Fruit fly (Drosophila melanogaster) whole organism, embryonic: ENCODE data around the gene mRpS11.
A peak's percentile ranks its signal among the peaks of the same experiment; 100 is the strongest.

Source experiments
- Aef1 ChIP-seq: fragments of 200-800 bp; sonication (Bioruptor generic); IDR thresholded peaks from 3 replicates; pipeline ENCODE4 v1.3.6; 2022; ENCODE audit warnings: missing biosample characterization, missing genetic modification characterization
- Atf-2 ChIP-seq: fragments of 200-800 bp; sonication (Bioruptor generic); optimal IDR thresholded peaks from 2 replicates; lab custom pipeline; 2016; ENCODE audit warnings: missing biosample characterization, missing genetic modification characterization
- Atf6 ChIP-seq: fragments of 200-800 bp; sonication (Bioruptor generic); IDR thresholded peaks from 2 replicates; pipeline ENCODE4 v1.3.6; 2022; ENCODE audit warnings: missing biosample characterization, missing genetic modification characterization
- CG1024 ChIP-seq: fragments of 200-800 bp; sonication (Bioruptor generic); IDR thresholded peaks from 2 replicates; pipeline ENCODE4 v1.3.6; 2022; ENCODE audit warnings: missing biosample characterization, missing genetic modification characterization
- CG11398 ChIP-seq: fragments of 200-800 bp; sonication (Bioruptor generic); optimal IDR thresholded peaks from 2 replicates; lab custom pipeline; 2016; ENCODE audit warnings: missing biosample characterization, missing genetic modification characterization
- CG15011 ChIP-seq: fragments of 200-800 bp; sonication (Bioruptor generic); optimal IDR thresholded peaks from 3 replicates; lab custom pipeline; 2018; ENCODE audit warnings: missing biosample characterization, mild to moderate bottlenecking, missing genetic modification characterization
- CG15514 ChIP-seq: fragments of 200-800 bp; sonication (Bioruptor generic); optimal IDR thresholded peaks from 3 replicates; lab custom pipeline; 2017; ENCODE audit warnings: missing biosample characterization, missing genetic modification characterization, mild to moderate bottlenecking, moderate library complexity, missing genetic modification reagents
- CG17385 ChIP-seq: fragments of 200-800 bp; sonication (Bioruptor generic); optimal IDR thresholded peaks from 3 replicates; lab custom pipeline; 2018; ENCODE audit warnings: missing biosample characterization, mild to moderate bottlenecking, missing genetic modification characterization
- CG18476 ChIP-seq: fragments of 200-800 bp; sonication (Bioruptor generic); optimal IDR thresholded peaks from 2 replicates; lab custom pipeline; 2016; ENCODE audit warnings: missing biosample characterization, mild to moderate bottlenecking, missing genetic modification characterization
- CG2116 ChIP-seq: fragments of 200-800 bp; sonication (Bioruptor generic); optimal IDR thresholded peaks from 3 replicates; lab custom pipeline; 2018; ENCODE audit warnings: missing biosample characterization, mild to moderate bottlenecking, missing genetic modification characterization
- CG2202 ChIP-seq: fragments of 200-800 bp; sonication (Bioruptor generic); optimal IDR thresholded peaks from 2 replicates; lab custom pipeline; 2018; ENCODE audit warnings: missing biosample characterization, mild to moderate bottlenecking, missing genetic modification characterization
- CG30020 ChIP-seq: fragments of 200-800 bp; optimal IDR thresholded peaks from 2 replicates; lab custom pipeline; 2019; ENCODE audit warnings: missing biosample characterization, mild to moderate bottlenecking, missing genetic modification characterization, moderate library complexity
- CG3407 ChIP-seq: fragments of 200-800 bp; sonication (Bioruptor generic); optimal IDR thresholded peaks from 2 replicates; lab custom pipeline; 2018; ENCODE audit warnings: missing biosample characterization, mild to moderate bottlenecking, missing genetic modification characterization
- CG34224 ChIP-seq: fragments of 200-800 bp; sonication (Bioruptor generic); IDR thresholded peaks from 3 replicates; pipeline ENCODE4 v1.3.6; 2022; ENCODE audit warnings: missing biosample characterization, missing genetic modification characterization; ENCODE audit not compliant: partially characterized antibody
- CG4820 ChIP-seq: fragments of 200-800 bp; sonication (Bioruptor generic); optimal IDR thresholded peaks from 3 replicates; lab custom pipeline; 2016; ENCODE audit warnings: missing biosample characterization, missing genetic modification characterization
- CG6272 ChIP-seq: fragments of 200-800 bp; sonication (Bioruptor generic); IDR thresholded peaks from 2 replicates; pipeline ENCODE4 v1.3.6; 2022; ENCODE audit warnings: missing biosample characterization, missing genetic modification characterization
- CG8290 ChIP-seq, 3 experiments: fragments of 200-800 bp; sonication (Bioruptor generic); optimal IDR thresholded peaks; 2 replicates each; lab custom pipeline; 2016 to 2019; ENCODE audit warnings: missing biosample characterization in 3 of 3, missing genetic modification characterization in 3 of 3, mild to moderate bottlenecking in 2 of 3, moderate library complexity in 1 of 3
- CG8388 ChIP-seq: fragments of 200-800 bp; sonication (Bioruptor generic); optimal IDR thresholded peaks from 2 replicates; lab custom pipeline; 2019; ENCODE audit warnings: missing biosample characterization, mild to moderate bottlenecking, missing genetic modification characterization, moderate library complexity
- CG9876 ChIP-seq: fragments of 200-800 bp; sonication (Bioruptor generic); optimal IDR thresholded peaks from 2 replicates; lab custom pipeline; 2016; ENCODE audit warnings: missing biosample characterization, missing genetic modification characterization
- CoRest ChIP-seq: fragments of 200-800 bp; sonication (Bioruptor generic); optimal IDR thresholded peaks from 3 replicates; lab custom pipeline; 2018; ENCODE audit warnings: missing biosample characterization, mild to moderate bottlenecking, missing genetic modification characterization, moderate library complexity
- D ChIP-seq, 2 experiments: fragments of 200-800 bp in 1 of 2; fragments of >200 bp in 1 of 2; sonication (Bioruptor generic) in 1 of 2; optimal IDR thresholded peaks; 2 replicates in 1 of 2; 3 replicates in 1 of 2; lab custom pipeline; 2017; ENCODE audit warnings: mild to moderate bottlenecking in 1 of 2, missing biosample characterization in 1 of 2, missing genetic modification characterization in 1 of 2, missing genetic modification reagents in 1 of 2
- GATAe ChIP-seq: fragments of 200-800 bp; sonication (Bioruptor generic); conservative IDR thresholded peaks from 2 replicates; pipeline ENCODE4 v1.3.6; 2022; ENCODE audit warnings: missing biosample characterization, missing genetic modification characterization
- HLH4C ChIP-seq: fragments of 200-800 bp; sonication (Bioruptor generic); IDR thresholded peaks from 3 replicates; pipeline ENCODE4 v1.3.6; 2022; ENCODE audit warnings: missing biosample characterization, missing genetic modification characterization; ENCODE audit not compliant: partially characterized antibody
- HmgZ ChIP-seq: fragments of 200-800 bp; sonication (Bioruptor generic); optimal IDR thresholded peaks from 2 replicates; lab custom pipeline; 2018; ENCODE audit warnings: missing biosample characterization, mild to moderate bottlenecking, missing genetic modification characterization
- Max ChIP-seq: fragments of 200-800 bp; sonication (Bioruptor generic); optimal IDR thresholded peaks from 2 replicates; lab custom pipeline; 2016; ENCODE audit warnings: missing biosample characterization, mild to moderate bottlenecking, missing genetic modification characterization
- NFAT ChIP-seq: fragments of 200-800 bp; sonication (Bioruptor generic); IDR thresholded peaks from 2 replicates; pipeline ENCODE4 v1.3.6; 2022; ENCODE audit warnings: missing biosample characterization, missing genetic modification characterization
- Nf-YB ChIP-seq: fragments of 200-800 bp; sonication (Bioruptor generic); optimal IDR thresholded peaks from 3 replicates; lab custom pipeline; 2019; ENCODE audit warnings: missing biosample characterization, mild to moderate bottlenecking, missing genetic modification characterization, moderate library complexity
- Opbp ChIP-seq: fragments of 200-800 bp; sonication (Bioruptor generic); IDR thresholded peaks from 3 replicates; pipeline ENCODE4 v1.3.6; 2022; ENCODE audit warnings: missing biosample characterization, missing genetic modification characterization; ENCODE audit not compliant: partially characterized antibody
- Pdp1 ChIP-seq, 2 experiments: fragments of 200-800 bp; sonication (Bioruptor generic); optimal IDR thresholded peaks; 3 replicates each; lab custom pipeline; 2016; ENCODE audit warnings: missing biosample characterization in 2 of 2, missing genetic modification characterization in 2 of 2, mild to moderate bottlenecking in 1 of 2, moderate library complexity in 1 of 2
- Sry-δ ChIP-seq: fragments of 200-800 bp; sonication (Bioruptor generic); optimal IDR thresholded peaks from 2 replicates; lab custom pipeline; 2016; ENCODE audit warnings: missing biosample characterization, missing genetic modification characterization
- Usf ChIP-seq: fragments of 200-800 bp; sonication (Bioruptor generic); optimal IDR thresholded peaks from 2 replicates; lab custom pipeline; 2017; ENCODE audit warnings: missing genotype, missing biosample characterization, missing genetic modification characterization
- chn ChIP-seq: fragments of 200-800 bp; sonication (Bioruptor generic); optimal IDR thresholded peaks from 2 replicates; lab custom pipeline; 2016; ENCODE audit warnings: missing biosample characterization, missing genetic modification characterization
- ci ChIP-seq: fragments of 200-800 bp; sonication (Bioruptor generic); IDR thresholded peaks from 3 replicates; pipeline ENCODE4 v1.3.6; 2022; ENCODE audit warnings: missing biosample characterization, missing genetic modification characterization
- dan ChIP-seq: fragments of 200-800 bp; sonication (Bioruptor generic); IDR thresholded peaks from 2 replicates; pipeline ENCODE4 v1.3.6; 2022; ENCODE audit warnings: missing biosample characterization, missing genetic modification characterization
- ems ChIP-seq: fragments of 200-800 bp; sonication (Bioruptor generic); optimal IDR thresholded peaks from 3 replicates; lab custom pipeline; 2016; ENCODE audit warnings: missing biosample characterization, missing genetic modification characterization
- eve ChIP-seq, 2 experiments: fragments of >200 bp; optimal IDR thresholded peaks; 2 replicates each; lab custom pipeline; 2017; ENCODE audit warnings: missing biosample characterization in 2 of 2, missing genetic modification characterization in 2 of 2
- fd102C ChIP-seq: fragments of 200-800 bp; sonication (Bioruptor generic); optimal IDR thresholded peaks from 2 replicates; lab custom pipeline; 2018; ENCODE audit warnings: missing biosample characterization, mild to moderate bottlenecking, missing genetic modification characterization, moderate library complexity
- ftz-f1 ChIP-seq: fragments of 200-800 bp; sonication (Bioruptor generic); optimal IDR thresholded peaks from 2 replicates; lab custom pipeline; 2016; ENCODE audit warnings: missing biosample characterization, missing genetic modification characterization
- lmd ChIP-seq: fragments of 200-800 bp; sonication (Bioruptor generic); IDR thresholded peaks from 2 replicates; pipeline ENCODE4 v1.3.6; 2022; ENCODE audit warnings: missing biosample characterization, missing genetic modification characterization
- nerfin-1 ChIP-seq: fragments of 200-800 bp; sonication (Bioruptor generic); optimal IDR thresholded peaks from 3 replicates; lab custom pipeline; 2019; ENCODE audit warnings: missing biosample characterization, mild to moderate bottlenecking, missing genetic modification characterization, moderate library complexity
- oc ChIP-seq: fragments of 200-800 bp; sonication (Bioruptor generic); optimal IDR thresholded peaks from 2 replicates; lab custom pipeline; 2018; ENCODE audit warnings: missing biosample characterization, mild to moderate bottlenecking, missing genetic modification characterization, moderate library complexity
- org-1 ChIP-seq: fragments of 200-800 bp; sonication (Bioruptor generic); optimal IDR thresholded peaks from 2 replicates; lab custom pipeline; 2017; ENCODE audit warnings: missing biosample characterization, missing genetic modification characterization
- pita ChIP-seq: fragments of 200-800 bp; sonication (Bioruptor generic); optimal IDR thresholded peaks from 2 replicates; lab custom pipeline; 2017; ENCODE audit warnings: missing biosample characterization, mild to moderate bottlenecking, missing genetic modification characterization
- psq ChIP-seq: fragments of 200-800 bp; sonication (Bioruptor generic); optimal IDR thresholded peaks from 2 replicates; lab custom pipeline; 2017; ENCODE audit warnings: missing biosample characterization, missing genetic modification characterization
- sens-2 ChIP-seq: fragments of 200-800 bp; sonication (Bioruptor generic); IDR thresholded peaks from 2 replicates; pipeline ENCODE4 v1.3.6; 2022; ENCODE audit warnings: missing biosample characterization, missing genetic modification characterization
- ssp ChIP-seq: fragments of 200-800 bp; sonication (Bioruptor generic); IDR thresholded peaks from 2 replicates; pipeline ENCODE4 v1.3.6; 2022; ENCODE audit warnings: missing biosample characterization, missing genetic modification characterization
- zf30C ChIP-seq: fragments of 200-800 bp; sonication (Bioruptor generic); optimal IDR thresholded peaks from 3 replicates; lab custom pipeline; 2018; ENCODE audit warnings: missing biosample characterization, mild to moderate bottlenecking, missing genetic modification characterization

mRpS11 gene

dm6 chr3R:17048867-17049266, 23.7 kb upstream of the mRpS11 start (continued):
- TF ChIP-seq Atf6 (peak; percentile 41; the same call in 1 of the 2 replicates), eve (GFP tag; optimal IDR thresholded peaks at IDR 0.05; lab: Kevin White, UChicago) (no peak), CoRest (peak; percentile 40), CG34224 (GFP tag; lab: Robert Waterston, UW) (no peak), Sry-δ (GFP tag; lab: Kevin White, UChicago) (no peak), D (optimal IDR thresholded peaks at IDR 0.05; lab: Kevin White, UChicago) (no peak), D (GFP tag; optimal IDR thresholded peaks at IDR 0.05; lab: Kevin White, UChicago) (no peak), CG8388 (GFP tag; lab: Kevin White, UChicago) (peak; percentile 39), ems (GFP tag; lab: Kevin White, UChicago) (no peak), CG1024 (no peak)

- TF ChIP-seq GATAe (GFP tag; lab: Robert Waterston, UW) (no peak), fd102C (peak; percentile 81), NFAT (GFP tag; lab: Robert Waterston, UW) (0 out of 2 replicates have a peak, but pooled peaks have one; percentile 19), ssp (GFP tag; lab: Robert Waterston, UW) (0 out of 2 replicates have a peak, but pooled peaks have one; percentile 15), Max (GFP tag; lab: Kevin White, UChicago) (peak; percentile 18), CG9876 (GFP tag; lab: Kevin White, UChicago) (no peak), CG17385 (GFP tag; lab: Kevin White, UChicago) (peak; percentile 2), CG15011 (GFP tag; lab: Kevin White, UChicago) (peak; percentile 0), HmgZ (no peak), lmd (GFP tag; lab: Robert Waterston, UW) (peak; percentile 13; the same call in 1 of the 2 replicates), CG2116 (peak; percentile 3), CG3407 (GFP tag; lab: Kevin White, UChicago) (peak; percentile 8), CG2202 (tag; lab: Kevin White, UChicago) (peak; percentile 65), CG4820 (GFP tag; lab: Kevin White, UChicago) (peak; percentile 49), sens-2 (GFP tag; lab: Robert Waterston, UW) (0 out of 2 replicates have a peak, but pooled peaks have one; percentile 26), org-1 (GFP tag; lab: Kevin White, UChicago) (peak; percentile 24), Pdp1 (GFP tag; optimal IDR thresholded peaks at IDR 0.05; lab: Kevin White, UChicago) (no peak), Opbp (GFP tag; lab: Robert Waterston, UW) (no peak), CG6272 (GFP tag; lab: Robert Waterston, UW) (no peak), pita (no peak), psq (GFP tag; lab: Kevin White, UChicago) (no peak), oc (tag; lab: Kevin White, UChicago) (no peak), dan (GFP tag; lab: Robert Waterston, UW) (no peak; the same call in 1 of the 2 replicates), zf30C (GFP tag; lab: Kevin White, UChicago) (peak; percentile 99), CG15514 (GFP tag; lab: Kevin White, UChicago) (no peak), nerfin-1 (tag; lab: Kevin White, UChicago) (peak; percentile 7), CG8290 (GFP tag; optimal IDR thresholded peaks at IDR 0.05; lab: Kevin White, UChicago) (no peak), CG8290 (tag; optimal IDR thresholded peaks at IDR 0.05; lab: Kevin White, UChicago) (no peak), HLH4C (GFP tag; lab: Robert Waterston, UW) (peak; percentile 28; the same call in 1 of the 3 replicates), ftz-f1 (no peak), Atf-2 (no peak), ci (peak; percentile 8; the same call in 1 of the 3 replicates), Nf-YB (GFP tag; lab: Kevin White, UChicago) (peak; percentile 45), Usf (GFP tag; lab: Kevin White, UChicago) (peak; percentile 56), CG30020 (no peak), Aef1 (no peak), CG18476 (GFP tag; lab: Kevin White, UChicago) (peak; percentile 20), CG11398 (GFP tag; lab: Kevin White, UChicago) (no peak), chn (peak; percentile 29)
Measured at dm6 chr3R:17052465-17053149, 19.9 kb upstream of the mRpS11 start.
